Worm (Caenorhabditis elegans): ENCODE results near the gene C50B6.9.

DNA sequence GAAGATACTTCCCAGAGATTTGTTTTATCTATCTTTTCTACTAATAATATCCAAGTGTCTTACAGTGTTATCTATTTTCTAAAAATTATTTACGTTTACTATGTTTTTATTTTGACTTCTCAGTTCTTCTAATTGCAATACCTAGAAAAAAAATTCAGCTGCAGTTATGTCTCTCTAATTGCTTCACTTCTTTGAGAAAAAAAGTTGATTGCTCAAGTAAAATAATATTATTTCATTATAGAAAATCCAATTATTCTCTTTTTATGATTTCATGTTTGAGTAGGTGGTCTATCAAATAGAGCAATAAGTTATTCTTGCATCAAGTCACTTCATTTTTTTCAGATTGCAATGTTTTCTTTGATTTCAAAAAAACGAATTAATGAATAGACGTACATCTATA, 30.3 kb downstream of the C50B6.9 start:
- TF ChIP-seq him-1 (tag; optimal IDR thresholded peaks at IDR 0.05) (no peak), W03F9.2 (tag; optimal IDR thresholded peaks at IDR 0.05) (no peak)

Measured in whole organism, L4/young adult.